Fruit fly (Drosophila melanogaster): Measurements from ENCODE around the gene CG9902.

Gene CG9902

dm6 chrX:16552567-16552966, 5.2 kb upstream of the CG9902 start (continued):
- peak; percentile 66 for TF ChIP-seq H2.0 (GFP tag; IDR thresholded peaks at IDR 0.05)
- TF ChIP-seq lilli (GFP tag; optimal IDR thresholded peaks at IDR 0.05) = peak; percentile 80
- no peak for TF ChIP-seq tll (GFP tag; optimal IDR thresholded peaks at IDR 0.05)
- peak; percentile 70; the same call in 1 of the 2 replicates for TF ChIP-seq HLH3B (GFP tag; IDR thresholded peaks at IDR 0.05)
- TF ChIP-seq cas (GFP tag; IDR thresholded peaks at IDR 0.05) = 0 out of 2 replicates have a peak, but pooled peaks have one; percentile 39
- no peak for TF ChIP-seq CG14667 (GFP tag; IDR thresholded peaks at IDR 0.05)
- TF ChIP-seq mld (GFP tag; IDR thresholded peaks at IDR 0.05; ENCODE audit: partially characterized antibody) = no peak
- no peak for TF ChIP-seq Rx (GFP tag; IDR thresholded peaks at IDR 0.05)
- peak; percentile 42 for TF ChIP-seq CG10274 (GFP tag; optimal IDR thresholded peaks at IDR 0.05)
- no peak for TF ChIP-seq sima (GFP tag; optimal IDR thresholded peaks at IDR 0.05)
- peak; percentile 91 for TF ChIP-seq Ets65A (GFP tag)
- no peak for TF ChIP-seq br (optimal IDR thresholded peaks at IDR 0.05)
- no peak for TF ChIP-seq CG4617 (GFP tag; optimal IDR thresholded peaks at IDR 0.05; ENCODE audit: borderline replicate concordance)
- peak in 1 of 2 experiments; percentile 37 for TF ChIP-seq Hr78 (GFP tag; optimal IDR thresholded peaks at IDR 0.05)
- no peak for TF ChIP-seq bigmax (GFP tag; optimal IDR thresholded peaks at IDR 0.05)
- no peak for TF ChIP-seq fru (optimal IDR thresholded peaks at IDR 0.05)
- peak in 1 of 3 experiments; percentile 71 for TF ChIP-seq lola (GFP tag; optimal IDR thresholded peaks at IDR 0.05)
- peak; percentile 47 for TF ChIP-seq CTCF (GFP tag; optimal IDR thresholded peaks at IDR 0.05)
- peak; percentile 68 for TF ChIP-seq CrebB (tag; optimal IDR thresholded peaks at IDR 0.05)
- 0 out of 2 replicates have a peak, but pooled peaks have one; percentile 12 for TF ChIP-seq CkIIα-i1 (GFP tag; IDR thresholded peaks at IDR 0.05)
- TF ChIP-seq crol (GFP tag; IDR thresholded peaks at IDR 0.05) = no peak
- peak; percentile 42 for TF ChIP-seq vfl (GFP tag; optimal IDR thresholded peaks at IDR 0.05)
- TF ChIP-seq CG2120 (GFP tag; optimal IDR thresholded peaks at IDR 0.05) = peak; percentile 82
- TF ChIP-seq ro (GFP tag; IDR thresholded peaks at IDR 0.05) = no peak
- TF ChIP-seq crp (GFP tag; optimal IDR thresholded peaks at IDR 0.05) = peak in 1 of 2 experiments; percentile 5
- TF ChIP-seq NK7.1 (GFP tag; optimal IDR thresholded peaks at IDR 0.05) = peak; percentile 17
- TF ChIP-seq sd (tag; optimal IDR thresholded peaks at IDR 0.05) = peak; percentile 96
- TF ChIP-seq CG14710 (tag; optimal IDR thresholded peaks at IDR 0.05) = peak; percentile 69
- TF ChIP-seq schlank (tag; optimal IDR thresholded peaks at IDR 0.05) = peak; percentile 68
- TF ChIP-seq CG15269 (tag; optimal IDR thresholded peaks at IDR 0.05) = peak; percentile 86
- TF ChIP-seq grau (tag; optimal IDR thresholded peaks at IDR 0.05) = peak; percentile 84
- peak; percentile 60 for TF ChIP-seq CG15011 (GFP tag; optimal IDR thresholded peaks at IDR 0.05)
- TF ChIP-seq Scr (GFP tag; IDR thresholded peaks at IDR 0.05; ENCODE audit: partially characterized antibody) = no peak
- TF ChIP-seq Nf-YA (GFP tag; IDR thresholded peaks at IDR 0.05) = peak; percentile 27; the same call in 1 of the 2 replicates
- peak; percentile 85 for TF ChIP-seq Hmr (GFP tag; optimal IDR thresholded peaks at IDR 0.05)
- TF ChIP-seq Myb (GFP tag; optimal IDR thresholded peaks at IDR 0.05) = peak; percentile 66
- no peak for TF ChIP-seq repo (GFP tag; optimal IDR thresholded peaks at IDR 0.05)
- peak; percentile 81 for TF ChIP-seq Xbp1 (GFP tag; optimal IDR thresholded peaks at IDR 0.05)
- 0 out of 2 replicates have a peak, but pooled peaks have one; percentile 19 for TF ChIP-seq peb (GFP tag; IDR thresholded peaks at IDR 0.05)
- no peak for TF ChIP-seq Gsc (GFP tag; IDR thresholded peaks at IDR 0.05)
- TF ChIP-seq Elba2 (GFP tag; optimal IDR thresholded peaks at IDR 0.05) = no peak
- peak; percentile 74 for TF ChIP-seq Ptx1 (GFP tag; IDR thresholded peaks at IDR 0.05)
- TF ChIP-seq Doc3 (GFP tag; IDR thresholded peaks at IDR 0.05; ENCODE audit: partially characterized antibody) = no peak
- peak; percentile 19 for TF ChIP-seq Sry-δ (GFP tag; optimal IDR thresholded peaks at IDR 0.05)
- TF ChIP-seq CG9215 (GFP tag; IDR thresholded peaks at IDR 0.05) = no peak
- peak; percentile 73 for TF ChIP-seq CG1603 (tag; optimal IDR thresholded peaks at IDR 0.05)
- TF ChIP-seq CG14965 (GFP tag; optimal IDR thresholded peaks at IDR 0.05; ENCODE audit: borderline replicate concordance) = no peak
- peak; percentile 80 for TF ChIP-seq Dek (tag; optimal IDR thresholded peaks at IDR 0.05)
- TF ChIP-seq CG1024 (GFP tag; IDR thresholded peaks at IDR 0.05) = peak; percentile 50; the same call in 1 of the 2 replicates
- TF ChIP-seq CG6683 (GFP tag; optimal IDR thresholded peaks at IDR 0.05) = peak; percentile 33
- peak; percentile 69 for TF ChIP-seq CG11247 (GFP tag; IDR thresholded peaks at IDR 0.05)
